Fruit fly (Drosophila melanogaster): ENCODE measurements around the gene Nlp.

Nlp gene

DNA sequence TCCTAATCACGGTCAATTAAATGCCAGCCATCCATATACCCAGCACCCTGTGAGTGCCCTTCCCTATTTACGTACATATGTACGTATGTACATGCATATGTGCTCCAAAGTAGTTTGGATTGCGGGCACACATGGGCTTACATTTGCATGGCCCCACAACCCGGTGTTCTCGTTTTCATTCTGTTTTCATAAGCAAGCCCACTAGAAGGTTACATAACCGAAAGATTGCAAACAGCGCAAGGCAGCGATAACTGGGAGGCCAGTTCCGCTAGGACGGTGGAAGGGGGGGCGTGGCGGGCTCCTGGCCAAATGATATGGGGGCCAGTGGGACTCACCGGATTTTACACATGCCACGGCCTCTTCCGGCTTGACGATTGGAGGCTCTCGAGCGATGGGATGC, 9.9 kb downstream of the Nlp start:
- TF ChIP-seq CG9948 (tag; optimal IDR thresholded peaks at IDR 0.05) = no peak
- TF ChIP-seq CG8301 (tag; optimal IDR thresholded peaks at IDR 0.05) = no peak
- TF ChIP-seq CG12605 (GFP tag; IDR thresholded peaks at IDR 0.05) = no peak
- TF ChIP-seq CG8159 (tag; optimal IDR thresholded peaks at IDR 0.05) = no peak
- no peak for TF ChIP-seq rn (GFP tag; IDR thresholded peaks at IDR 0.05)
- no peak for TF ChIP-seq CG13204 (GFP tag; optimal IDR thresholded peaks at IDR 0.05)
- TF ChIP-seq CG10348 (GFP tag; IDR thresholded peaks at IDR 0.05) = no peak
- TF ChIP-seq Snoo (tag; optimal IDR thresholded peaks at IDR 0.05) = no peak
- no peak for TF ChIP-seq fd96Ca (GFP tag; IDR thresholded peaks at IDR 0.05)
- TF ChIP-seq CG4496 (GFP tag; IDR thresholded peaks at IDR 0.05) = no peak
- TF ChIP-seq Ets98B (GFP tag; IDR thresholded peaks at IDR 0.05) = no peak
- no peak for TF ChIP-seq CG32121 (GFP tag; IDR thresholded peaks at IDR 0.05)
- TF ChIP-seq Pif1A (GFP tag; optimal IDR thresholded peaks at IDR 0.05) = no peak
- no peak for TF ChIP-seq CG15710 (tag; optimal IDR thresholded peaks at IDR 0.05)
- no peak for TF ChIP-seq CG34367 (tag; optimal IDR thresholded peaks at IDR 0.05)
- no peak for TF ChIP-seq D1 (tag; optimal IDR thresholded peaks at IDR 0.05)

DNA sequence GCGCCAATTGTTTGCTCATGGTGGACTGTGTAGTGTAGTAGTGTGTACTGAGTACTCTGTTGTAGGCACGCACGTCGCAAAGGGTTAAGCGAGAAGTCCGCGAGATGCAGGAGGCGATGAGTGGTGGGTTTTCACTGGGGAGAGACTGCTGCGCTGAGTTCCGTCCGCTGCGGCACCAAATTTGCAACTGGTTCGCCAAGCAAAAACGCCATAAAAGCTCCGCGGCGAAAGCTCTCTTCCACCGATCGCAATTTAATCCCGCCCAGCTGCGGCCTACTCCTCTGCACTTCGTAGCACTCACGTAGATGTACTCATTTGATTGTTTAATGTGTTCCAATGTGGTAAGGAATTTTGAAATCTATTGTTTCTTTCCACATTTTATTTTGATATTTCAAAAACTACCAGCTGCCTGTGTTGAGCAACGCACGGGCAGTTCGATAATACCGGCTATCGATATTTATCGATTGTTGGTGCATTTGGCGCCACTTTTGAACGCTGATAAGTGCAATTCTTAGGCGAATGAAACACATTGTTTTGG, 10.5 kb downstream of the Nlp start, which contains the start of gene CG7920:
Gene CG7920, minus strand, starts transcription at position 308 of the 538 bp plus-strand sequence.
- TF ChIP-seq CG17806 (tag; optimal IDR thresholded peaks at IDR 0.05) (peak; percentile 6), CG14655 (GFP tag; optimal IDR thresholded peaks at IDR 0.05) (no peak), CG4496 (GFP tag; IDR thresholded peaks at IDR 0.05) (0 out of 3 replicates have a peak, but pooled peaks have one; percentile 36), CG34367 (tag; optimal IDR thresholded peaks at IDR 0.05) (peak; percentile 7), CG9948 (tag; optimal IDR thresholded peaks at IDR 0.05) (no peak), rn (GFP tag; IDR thresholded peaks at IDR 0.05) (no peak), CG32121 (GFP tag; IDR thresholded peaks at IDR 0.05) (0 out of 2 replicates have a peak, but pooled peaks have one; percentile 24), EcR (GFP tag; optimal IDR thresholded peaks at IDR 0.05) (no peak), CG10348 (GFP tag; IDR thresholded peaks at IDR 0.05) (no peak), CG8301 (tag; optimal IDR thresholded peaks at IDR 0.05) (peak; percentile 6), fd96Ca (GFP tag; IDR thresholded peaks at IDR 0.05) (no peak), Snoo (tag; optimal IDR thresholded peaks at IDR 0.05) (no peak), Pif1B (GFP tag; optimal IDR thresholded peaks at IDR 0.05) (no peak), CG8159 (tag; optimal IDR thresholded peaks at IDR 0.05) (no peak), gl (tag; optimal IDR thresholded peaks at IDR 0.05) (no peak), Pif1A (GFP tag; optimal IDR thresholded peaks at IDR 0.05) (no peak), CG13204 (GFP tag; optimal IDR thresholded peaks at IDR 0.05) (peak; percentile 45), CG12605 (GFP tag; IDR thresholded peaks at IDR 0.05) (peak; percentile 44; the same call in 1 of the 2 replicates), Ets98B (GFP tag; IDR thresholded peaks at IDR 0.05) (peak; percentile 40; the same call in 1 of the 2 replicates), D1 (tag; optimal IDR thresholded peaks at IDR 0.05) (no peak)

DNA sequence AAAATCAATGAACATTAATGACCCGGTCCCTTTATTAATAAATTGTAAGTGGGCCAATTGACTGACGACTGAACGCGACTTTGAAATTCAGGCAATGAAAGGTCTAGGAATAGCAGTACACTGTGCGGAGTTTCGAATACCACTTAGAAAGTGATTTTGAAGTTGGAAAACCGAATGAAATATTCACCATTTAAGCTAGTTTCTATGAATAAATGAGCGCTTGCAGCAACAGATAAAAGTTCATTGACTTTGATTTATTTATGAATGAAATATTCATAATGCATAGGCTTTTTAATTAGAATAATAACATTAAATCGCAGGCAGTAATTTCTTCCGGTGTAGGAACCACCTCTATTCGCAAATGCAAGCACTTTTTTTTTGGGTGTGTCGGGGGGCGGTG, 16.4 kb downstream of the Nlp start:
- TF ChIP-seq CG8159 (tag; optimal IDR thresholded peaks at IDR 0.05) = peak; percentile 27
- TF ChIP-seq rn (GFP tag; IDR thresholded peaks at IDR 0.05) = 0 out of 2 replicates have a peak, but pooled peaks have one; percentile 21
- TF ChIP-seq gl (tag; optimal IDR thresholded peaks at IDR 0.05) = no peak
- no peak for TF ChIP-seq CG12605 (GFP tag; IDR thresholded peaks at IDR 0.05)
- peak; percentile 57 for TF ChIP-seq Ets98B (GFP tag; IDR thresholded peaks at IDR 0.05)
- TF ChIP-seq EcR (GFP tag; optimal IDR thresholded peaks at IDR 0.05) = no peak
- no peak for TF ChIP-seq CG14655 (GFP tag; optimal IDR thresholded peaks at IDR 0.05)
- TF ChIP-seq CG4496 (GFP tag; IDR thresholded peaks at IDR 0.05) = peak; percentile 64; the same call in 2 of the 3 replicates
- TF ChIP-seq CG9948 (tag; optimal IDR thresholded peaks at IDR 0.05) = peak; percentile 20
- no peak for TF ChIP-seq Snoo (tag; optimal IDR thresholded peaks at IDR 0.05)
- TF ChIP-seq Pif1B (GFP tag; optimal IDR thresholded peaks at IDR 0.05) = no peak
- TF ChIP-seq CG32121 (GFP tag; IDR thresholded peaks at IDR 0.05) = peak; percentile 73
- no peak for TF ChIP-seq D1 (tag; optimal IDR thresholded peaks at IDR 0.05)
- no peak for TF ChIP-seq CG10348 (GFP tag; IDR thresholded peaks at IDR 0.05)
- peak; percentile 8 for TF ChIP-seq CG17806 (tag; optimal IDR thresholded peaks at IDR 0.05)
- no peak for TF ChIP-seq Pif1A (GFP tag; optimal IDR thresholded peaks at IDR 0.05)
- TF ChIP-seq CG34367 (tag; optimal IDR thresholded peaks at IDR 0.05) = no peak
- TF ChIP-seq fd96Ca (GFP tag; IDR thresholded peaks at IDR 0.05) = peak; percentile 37; the same call in 1 of the 3 replicates
- peak; percentile 9 for TF ChIP-seq CG15710 (tag; optimal IDR thresholded peaks at IDR 0.05)
- TF ChIP-seq CG8301 (tag; optimal IDR thresholded peaks at IDR 0.05) = peak; percentile 44
- no peak for TF ChIP-seq CG13204 (GFP tag; optimal IDR thresholded peaks at IDR 0.05)

DNA sequence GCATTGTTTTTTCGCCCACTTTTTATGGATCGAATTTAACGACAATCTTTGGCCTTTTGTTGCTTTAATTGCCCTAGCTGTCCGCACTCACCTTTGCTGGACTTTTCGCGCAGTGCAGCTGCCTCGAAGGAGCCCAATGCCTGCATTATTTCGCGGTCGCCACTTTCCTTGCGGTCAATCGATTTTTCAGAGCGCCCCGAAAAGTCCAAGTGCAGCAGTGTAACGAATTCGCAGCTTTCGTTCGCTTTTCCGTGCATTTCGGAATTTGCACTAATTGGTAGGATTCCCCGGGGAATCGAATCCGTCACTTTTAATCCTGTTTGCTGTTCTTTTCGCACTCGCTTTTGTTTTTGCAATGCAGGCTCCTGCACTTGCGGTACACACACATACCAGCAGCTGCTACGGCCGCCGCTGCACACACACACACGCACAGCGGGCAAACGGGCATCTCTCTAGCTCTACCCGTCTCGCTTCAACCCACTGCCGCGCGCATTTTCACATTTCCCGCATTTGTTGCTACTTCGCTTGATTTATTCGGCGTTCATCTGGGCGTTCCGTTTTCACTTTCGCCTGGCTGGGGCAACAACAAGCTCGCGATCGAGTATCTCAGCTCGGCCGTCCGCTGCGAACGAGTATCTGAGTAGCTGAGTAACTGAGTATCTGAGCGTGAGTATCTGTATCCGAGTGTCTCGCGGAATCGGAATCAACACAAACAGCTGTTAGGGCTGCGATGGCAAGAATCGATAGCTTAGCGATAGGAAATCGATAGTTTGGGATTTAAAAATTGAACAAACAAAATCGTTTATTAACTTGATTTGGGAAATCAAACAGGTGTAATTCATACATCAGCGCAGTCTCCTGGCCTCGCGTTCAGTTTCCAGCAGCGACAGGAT, 17.2 kb downstream of the Nlp start, which contains the start of gene Mgat2:
Gene Mgat2, minus strand, starts transcription at position 663 of the 893 bp plus-strand sequence.
- TF ChIP-seq Pif1A (GFP tag; optimal IDR thresholded peaks at IDR 0.05) = no peak
- TF ChIP-seq Pif1B (GFP tag; optimal IDR thresholded peaks at IDR 0.05) = no peak
- peak; percentile 65; the same call in 1 of the 2 replicates for TF ChIP-seq Ets98B (GFP tag; IDR thresholded peaks at IDR 0.05)
- TF ChIP-seq Snoo (tag; optimal IDR thresholded peaks at IDR 0.05) = peak; percentile 17
- peak; percentile 47 for TF ChIP-seq CG12605 (GFP tag; IDR thresholded peaks at IDR 0.05)
- TF ChIP-seq CG4496 (GFP tag; IDR thresholded peaks at IDR 0.05) = peak; percentile 61; the same call in 2 of the 3 replicates
- TF ChIP-seq CG13204 (GFP tag; optimal IDR thresholded peaks at IDR 0.05) = peak; percentile 98
- peak; percentile 2 for TF ChIP-seq CG17806 (tag; optimal IDR thresholded peaks at IDR 0.05)
- TF ChIP-seq CG34367 (tag; optimal IDR thresholded peaks at IDR 0.05) = no peak

Measured in whole organism, pupa.